Worm (Caenorhabditis elegans) whole organism, L3 larva: ENCODE results near the gene sfa-1.

Source experiments
- ZK546.5 ChIP-seq: sonication (generic microtip); optimal IDR thresholded peaks from 2 replicates; lab custom pipeline; 2017; ENCODE audit warnings: missing biosample characterization, missing genetic modification characterization
- ama-1 ChIP-seq: fragments of 150-350 bp; optimal IDR thresholded peaks from 2 replicates; lab custom pipeline; 2018
- ceh-16 ChIP-seq: sonication (generic microtip); optimal IDR thresholded peaks from 2 replicates; lab custom pipeline; 2017; ENCODE audit warnings: missing biosample characterization, missing genetic modification characterization
- ceh-28 ChIP-seq: fragments of 150-350 bp; optimal IDR thresholded peaks from 2 replicates; lab custom pipeline; 2014; ENCODE audit warnings: missing biosample characterization, missing genetic modification reagents, missing genetic modification characterization
- ceh-82 ChIP-seq: fragments of 150-350 bp; optimal IDR thresholded peaks from 2 replicates; lab custom pipeline; 2014; ENCODE audit warnings: missing biosample characterization, missing genetic modification characterization
- ceh-9 ChIP-seq: sonication (generic microtip); optimal IDR thresholded peaks from 2 replicates; lab custom pipeline; 2018; ENCODE audit warnings: missing biosample characterization, missing genetic modification characterization
- daf-12 ChIP-seq: fragments of 150-350 bp; optimal IDR thresholded peaks from 2 replicates; lab custom pipeline; 2014; ENCODE audit warnings: missing biosample characterization, missing genetic modification reagents, missing genetic modification characterization
- egl-27 ChIP-seq: sonication (generic microtip); optimal IDR thresholded peaks from 4 replicates; lab custom pipeline; 2017; ENCODE audit warnings: missing biosample characterization, missing genetic modification reagents, missing genetic modification characterization
- egl-5 ChIP-seq: fragments of 150-350 bp; optimal IDR thresholded peaks from 2 replicates; lab custom pipeline; 2017; ENCODE audit warnings: missing biosample characterization, missing genetic modification reagents, missing genetic modification characterization, inconsistent platforms
- elt-2 ChIP-seq: sonication (generic microtip); optimal IDR thresholded peaks from 2 replicates; lab custom pipeline; 2016; ENCODE audit warnings: missing genetic modification reagents, mild to moderate bottlenecking, missing genetic modification characterization, missing compliant biosample characterization
- fkh-2 ChIP-seq: fragments of 150-350 bp; optimal IDR thresholded peaks from 2 replicates; lab custom pipeline; 2014; ENCODE audit warnings: missing biosample characterization, missing genetic modification reagents, missing genetic modification characterization
- fos-1 ChIP-seq: fragments of 150-350 bp; optimal IDR thresholded peaks from 2 replicates; lab custom pipeline; 2014; ENCODE audit warnings: missing biosample characterization, missing genetic modification characterization
- hmg-11 ChIP-seq: sonication (generic microtip); optimal IDR thresholded peaks from 2 replicates; lab custom pipeline; 2016; ENCODE audit warnings: missing genetic modification characterization, missing compliant biosample characterization
- jun-1 ChIP-seq: fragments of 150-350 bp; optimal IDR thresholded peaks from 2 replicates; lab custom pipeline; 2014; ENCODE audit warnings: missing biosample characterization, missing genetic modification reagents, missing genetic modification characterization
- lin-15B ChIP-seq: fragments of 150-350 bp; optimal IDR thresholded peaks from 2 replicates; lab custom pipeline; 2014; ENCODE audit warnings: missing biosample characterization, missing genetic modification characterization
- lin-39 ChIP-seq: fragments of 150-350 bp; optimal IDR thresholded peaks from 2 replicates; lab custom pipeline; 2018; ENCODE audit warnings: missing biosample characterization, missing genetic modification reagents, missing genetic modification characterization
- lsy-12 ChIP-seq: sonication (generic microtip); optimal IDR thresholded peaks from 2 replicates; lab custom pipeline; 2016; ENCODE audit warnings: mild to moderate bottlenecking, missing genetic modification characterization, missing compliant biosample characterization
- mml-1 ChIP-seq: fragments of 150-350 bp; sonication (generic microtip); optimal IDR thresholded peaks from 3 replicates; lab custom pipeline; 2014; ENCODE audit warnings: missing biosample characterization, missing genetic modification characterization
- nfya-1 ChIP-seq: sonication (generic microtip); optimal IDR thresholded peaks from 2 replicates; lab custom pipeline; 2017; ENCODE audit warnings: missing genetic modification characterization, mild to moderate bottlenecking, missing compliant biosample characterization, antibody characterized with exemption, moderate library complexity; ENCODE audit not compliant: insufficient read depth
- nhr-11 ChIP-seq: fragments of 150-350 bp; optimal IDR thresholded peaks from 2 replicates; lab custom pipeline; 2014; ENCODE audit warnings: missing biosample characterization, missing genetic modification characterization
- nhr-12 ChIP-seq: fragments of 150-350 bp; optimal IDR thresholded peaks from 2 replicates; lab custom pipeline; 2014; ENCODE audit warnings: missing biosample characterization, missing genetic modification characterization
- nhr-23 ChIP-seq: fragments of 150-350 bp; optimal IDR thresholded peaks from 2 replicates; lab custom pipeline; 2014; ENCODE audit warnings: missing biosample characterization, missing genetic modification reagents, missing genetic modification characterization
- nhr-28 ChIP-seq: fragments of 150-350 bp; optimal IDR thresholded peaks from 2 replicates; lab custom pipeline; 2014; ENCODE audit warnings: missing biosample characterization, missing genetic modification characterization
- nhr-43 ChIP-seq: sonication (generic microtip); optimal IDR thresholded peaks from 2 replicates; lab custom pipeline; 2016; ENCODE audit warnings: mild to moderate bottlenecking, missing genetic modification characterization, missing compliant biosample characterization; ENCODE audit not compliant: poor library complexity, severe bottlenecking
- nhr-67 ChIP-seq: fragments of 150-350 bp; optimal IDR thresholded peaks from 2 replicates; lab custom pipeline; 2014; ENCODE audit warnings: missing biosample characterization, missing genetic modification characterization
- nhr-77 ChIP-seq: fragments of 150-350 bp; optimal IDR thresholded peaks from 2 replicates; lab custom pipeline; 2014; ENCODE audit warnings: missing biosample characterization, missing genetic modification characterization
- pha-4 ChIP-seq: fragments of 150-350 bp; optimal IDR thresholded peaks from 2 replicates; lab custom pipeline; 2014; ENCODE audit warnings: missing biosample characterization, missing genetic modification reagents, missing genetic modification characterization
- pqm-1 ChIP-seq: fragments of 150-350 bp; optimal IDR thresholded peaks from 2 replicates; lab custom pipeline; 2017; ENCODE audit warnings: missing biosample characterization, missing genetic modification characterization, inconsistent platforms
- skn-1 ChIP-seq: fragments of 150-350 bp; optimal IDR thresholded peaks from 2 replicates; lab custom pipeline; 2014; ENCODE audit warnings: missing biosample characterization, missing genetic modification characterization
- snpc-4 ChIP-seq: fragments of 150-350 bp; optimal IDR thresholded peaks from 2 replicates; lab custom pipeline; 2014; ENCODE audit warnings: missing biosample characterization, missing genetic modification characterization
- tbx-2 ChIP-seq: sonication (generic microtip); optimal IDR thresholded peaks from 2 replicates; lab custom pipeline; 2016; ENCODE audit warnings: mild to moderate bottlenecking, missing genetic modification characterization, missing compliant biosample characterization
- unc-39 ChIP-seq: sonication (generic microtip); optimal IDR thresholded peaks from 4 replicates; lab custom pipeline; 2017; ENCODE audit warnings: missing biosample characterization, missing genetic modification characterization
- ztf-11 ChIP-seq: fragments of 150-350 bp; optimal IDR thresholded peaks from 2 replicates; lab custom pipeline; 2014; ENCODE audit warnings: missing biosample characterization, missing genetic modification characterization

Gene sfa-1

DNA sequence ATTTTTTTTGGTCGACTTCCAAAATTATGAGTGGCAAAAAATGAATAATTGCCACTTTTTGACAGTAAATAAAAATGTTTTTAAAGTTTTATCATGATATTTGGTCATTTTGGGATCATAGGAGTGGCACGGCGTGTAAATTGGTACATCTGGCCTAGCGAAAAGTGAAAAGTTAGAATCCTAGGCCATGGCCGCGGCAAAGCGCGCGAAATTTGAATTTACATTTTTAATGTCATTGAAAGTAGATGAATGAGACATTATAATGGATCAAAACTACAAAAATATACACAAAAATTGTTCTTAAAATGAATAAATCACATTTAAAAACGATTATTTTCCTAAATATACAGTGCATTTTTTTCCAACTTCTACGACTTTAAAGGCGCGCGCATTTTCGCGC lies 15.7 kb upstream of the sfa-1 start:
- TF ChIP-seq hmg-11 (no peak), ceh-82 (tag; lab: Kevin White, UChicago) (no peak), lin-15B (no peak), skn-1 (tag; lab: Kevin White, UChicago) (no peak), nhr-28 (tag; lab: Kevin White, UChicago) (no peak), nhr-43 (tag; lab: Kevin White, UChicago) (no peak), fkh-2 (tag; lab: Kevin White, UChicago) (no peak)

DNA sequence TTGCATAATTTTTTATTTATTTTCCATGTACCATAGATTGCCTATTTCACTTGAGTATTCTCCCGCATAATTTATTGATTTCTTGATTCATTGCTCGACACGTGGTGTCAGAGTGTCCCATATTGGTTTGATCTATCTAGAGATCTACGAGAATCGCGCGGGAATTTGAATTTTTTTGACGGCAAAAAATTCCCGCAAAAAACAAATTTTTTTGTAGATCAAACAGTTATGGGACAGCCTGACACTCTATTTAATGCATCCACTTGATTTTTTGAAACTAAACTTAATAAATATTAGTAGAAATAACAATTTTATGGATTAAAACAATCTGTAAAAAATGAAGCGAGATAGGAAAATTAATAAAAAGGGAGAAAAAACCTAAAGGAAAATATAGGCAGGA lies 15.2 kb upstream of the sfa-1 start:
- TF ChIP-seq ceh-28 (tag; lab: Kevin White, UChicago) = no peak

DNA sequence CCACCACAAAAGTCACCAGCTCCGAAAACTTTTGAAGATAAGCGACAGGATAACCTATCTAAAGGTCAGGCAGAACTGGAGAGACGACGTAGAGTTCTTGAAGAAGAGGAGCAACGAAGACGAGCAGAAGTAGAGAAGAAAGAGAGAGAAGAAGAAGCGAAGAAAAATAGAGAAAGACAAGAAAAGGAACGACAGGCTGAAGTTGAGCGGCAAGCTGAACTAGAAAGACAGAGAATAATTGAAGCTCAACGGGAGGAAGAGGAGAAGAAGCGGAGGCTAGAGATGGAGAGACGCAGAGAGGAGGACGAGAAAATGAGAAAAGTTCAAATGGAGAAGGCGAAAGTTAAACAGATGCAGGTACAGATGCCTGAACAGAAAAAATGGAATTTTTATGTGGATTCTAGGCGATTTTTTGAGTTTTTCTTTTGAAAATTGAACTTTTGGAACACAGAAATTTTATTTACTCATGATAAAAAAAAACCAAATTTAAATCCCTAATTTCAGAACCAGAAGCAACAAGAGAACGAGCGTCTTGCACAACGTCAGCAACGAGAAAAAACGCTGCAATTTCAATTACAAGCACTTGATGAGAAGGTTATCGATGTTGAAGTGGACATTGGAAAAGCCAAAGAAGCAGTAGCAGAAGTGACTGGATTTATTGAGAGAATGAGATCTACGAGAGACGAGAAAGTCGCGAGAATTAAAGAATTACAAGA lies 10.4 kb upstream of the sfa-1 start:
- peak; percentile 24 for TF ChIP-seq nfya-1 (tag; lab: Kevin White, UChicago)
- no peak for TF ChIP-seq ztf-11 (tag; lab: Kevin White, UChicago)

DNA sequence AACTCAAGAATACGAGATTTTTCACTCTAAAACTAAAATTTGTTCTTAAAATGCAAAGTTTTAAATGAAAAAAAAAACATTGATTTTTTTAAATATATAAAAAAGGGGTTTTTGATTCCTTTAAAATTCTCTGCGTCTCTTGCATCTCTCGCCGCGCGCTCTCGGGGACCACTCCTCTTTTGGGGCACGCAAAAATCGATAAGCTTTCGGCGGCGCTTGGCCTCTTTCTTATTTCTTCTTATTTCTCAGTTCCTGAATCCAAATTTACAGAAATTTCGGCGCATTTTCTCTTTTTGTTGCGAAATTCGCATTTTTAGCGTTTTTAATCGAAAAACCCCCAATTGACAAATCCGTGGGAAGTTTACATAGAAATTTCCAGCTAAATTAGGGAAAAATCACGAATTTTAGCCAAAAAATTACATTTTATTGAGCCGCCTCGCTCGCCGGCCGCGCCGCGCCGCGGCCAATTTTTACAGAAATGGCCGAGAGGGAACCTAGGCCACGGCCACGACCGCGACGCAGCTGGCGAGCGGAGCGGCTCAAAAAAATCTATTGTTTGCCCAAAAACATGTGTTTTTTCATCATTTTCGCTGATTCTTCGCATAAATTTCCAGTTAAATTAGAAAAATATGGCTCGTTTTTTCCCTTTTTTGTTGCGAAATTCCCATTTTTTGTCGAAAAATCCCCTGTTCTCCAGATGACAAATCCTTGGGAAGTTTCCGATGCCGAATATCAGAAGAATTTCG lies 8.4 kb upstream of the sfa-1 start, which contains the start of gene itsn-1:
TSS of gene itsn-1 (plus strand) at position 696 of the 746 bp plus-strand sequence.
- TF ChIP-seq hmg-11 = peak; percentile 22
- no peak for TF ChIP-seq ZK546.5 (tag; lab: Kevin White, UChicago)
- peak; percentile 19 for TF ChIP-seq ama-1 (lab: Kevin White, UChicago)
- no peak for TF ChIP-seq ceh-28 (tag; lab: Kevin White, UChicago)
- TF ChIP-seq daf-12 (tag; lab: Kevin White, UChicago) = no peak
- no peak for TF ChIP-seq nhr-77 (tag; lab: Kevin White, UChicago)
- TF ChIP-seq nhr-12 = no peak
- no peak for TF ChIP-seq fos-1 (tag; lab: Kevin White, UChicago)
- TF ChIP-seq lsy-12 (tag; lab: Kevin White, UChicago) = no peak

DNA sequence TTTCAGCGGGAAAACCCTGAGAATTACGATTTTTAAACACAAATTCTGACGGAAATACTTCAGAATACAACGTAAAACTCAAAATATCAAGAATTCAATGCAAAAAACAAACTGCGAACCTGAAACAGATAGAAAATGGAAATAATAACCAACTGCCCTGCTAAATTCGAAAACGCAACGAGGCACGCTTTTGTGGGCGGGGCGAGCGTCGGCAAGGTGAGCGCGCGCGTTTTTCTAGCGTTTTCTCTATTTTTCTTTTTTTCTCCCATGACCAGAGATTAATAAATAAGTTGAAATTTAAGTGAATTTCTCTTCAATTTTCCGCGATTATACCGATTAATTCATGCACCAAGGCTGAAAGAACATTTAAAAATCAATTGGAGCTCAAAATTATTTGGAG lies 7.8 kb upstream of the sfa-1 start, which contains the start of gene uaf-2:
TSS of gene uaf-2 (minus strand) at position 183 of the 400 bp plus-strand sequence.
- TF ChIP-seq nfya-1 (tag; lab: Kevin White, UChicago) = peak; percentile 56
- no peak for TF ChIP-seq mml-1 (tag; lab: Kevin White, UChicago)
- peak; percentile 32 for TF ChIP-seq lin-39 (tag; lab: Kevin White, UChicago)
- TF ChIP-seq ceh-28 (tag; lab: Kevin White, UChicago) = no peak
- TF ChIP-seq nhr-11 (tag; lab: Kevin White, UChicago) = no peak
- TF ChIP-seq ceh-16 = no peak
- TF ChIP-seq hmg-11 = peak; percentile 80
- no peak for TF ChIP-seq jun-1 (tag; lab: Kevin White, UChicago)
- TF ChIP-seq nhr-67 = no peak
- TF ChIP-seq nhr-43 (tag; lab: Kevin White, UChicago) = peak; percentile 47
- TF ChIP-seq snpc-4 (tag; lab: Kevin White, UChicago) = no peak
- TF ChIP-seq fkh-2 (tag; lab: Kevin White, UChicago) = no peak
- TF ChIP-seq nhr-12 = no peak
- peak; percentile 3 for TF ChIP-seq lin-15B
- TF ChIP-seq nhr-23 (tag; lab: Kevin White, UChicago) = peak; percentile 52
- no peak for TF ChIP-seq egl-27 (tag; lab: Kevin White, UChicago)
- no peak for TF ChIP-seq pqm-1 (tag; lab: Kevin White, UChicago)
- peak; percentile 61 for TF ChIP-seq pha-4
- peak; percentile 1 for TF ChIP-seq elt-2
- TF ChIP-seq ceh-9 (tag; lab: Kevin White, UChicago) = no peak
- no peak for TF ChIP-seq unc-39 (tag; lab: Kevin White, UChicago)
- no peak for TF ChIP-seq ztf-11 (tag; lab: Kevin White, UChicago)
- TF ChIP-seq egl-5 (tag; lab: Kevin White, UChicago) = no peak
- TF ChIP-seq tbx-2 (tag; lab: Kevin White, UChicago) = no peak
- TF ChIP-seq lsy-12 (tag; lab: Kevin White, UChicago) = no peak
- TF ChIP-seq ceh-82 (tag; lab: Kevin White, UChicago) = no peak
